Worm (Caenorhabditis elegans) whole organism, L1 larva: Measurements from ENCODE around the gene ZK822.10.

ENCODE experiments used
- ama-1 ChIP-seq: fragments of 150-350 bp; optimal IDR thresholded peaks from 2 replicates; lab custom pipeline; 2014
- blmp-1 ChIP-seq: fragments of 150-350 bp; optimal IDR thresholded peaks from 2 replicates; lab custom pipeline; 2014; ENCODE audit warnings: missing biosample characterization, missing genetic modification characterization
- dpl-1 ChIP-seq, 3 experiments: fragments of 150-350 bp in 2 of 3; sonication (generic microtip) in 1 of 3; optimal IDR thresholded peaks; 2 replicates each; lab custom pipeline; 2014 to 2017; ENCODE audit warnings: missing biosample characterization in 3 of 3, missing genetic modification characterization in 3 of 3, missing genetic modification reagents in 3 of 3
- fkh-8 ChIP-seq: sonication (generic microtip); optimal IDR thresholded peaks from 2 replicates; lab custom pipeline; 2016; ENCODE audit warnings: mild to moderate bottlenecking, missing genetic modification characterization, missing compliant biosample characterization
- nhr-11 ChIP-seq: fragments of 150-350 bp; optimal IDR thresholded peaks from 2 replicates; lab custom pipeline; 2014; ENCODE audit warnings: missing biosample characterization, missing genetic modification characterization
- nhr-12 ChIP-seq: sonication (generic microtip); optimal IDR thresholded peaks from 2 replicates; lab custom pipeline; 2017; ENCODE audit warnings: missing biosample characterization, missing genetic modification characterization

ce11 chrIV:11945621-11946020 lies 28.7 kb downstream of the ZK822.10 start, which contains the start of gene ZK829.3:
- TF ChIP-seq ama-1 (lab: Kevin White, UChicago) (no peak), blmp-1 (no peak), fkh-8 (no peak), dpl-1 (GFP tag; optimal IDR thresholded peaks at IDR 0.05; lab: Kevin White, UChicago) (no peak), nhr-12 (no peak), nhr-11 (tag; lab: Kevin White, UChicago) (no peak)
